Worm (Caenorhabditis elegans) whole organism, early embryonic: Measurements from ENCODE around the gene metl-2.

Experiments
- B0310.2 ChIP-seq: sonication (generic microtip); optimal IDR thresholded peaks from 2 replicates; lab custom pipeline; 2016; ENCODE audit warnings: mild to moderate bottlenecking, missing genetic modification characterization, missing compliant biosample characterization
- F13C5.2 ChIP-seq: sonication (generic microtip); optimal IDR thresholded peaks from 2 replicates; lab custom pipeline; 2017; ENCODE audit warnings: mild to moderate bottlenecking, missing genetic modification characterization, inconsistent platforms, missing compliant biosample characterization
- ama-1 ChIP-seq: fragments of 150-350 bp; optimal IDR thresholded peaks from 2 replicates; lab custom pipeline; 2014
- ceh-13 ChIP-seq: fragments of 200-800 bp; sonication (Bioruptor generic); optimal IDR thresholded peaks from 2 replicates; lab custom pipeline; 2018; ENCODE audit warnings: mild to moderate bottlenecking, missing genetic modification characterization, missing compliant biosample characterization
- ceh-36 ChIP-seq: sonication (generic microtip); optimal IDR thresholded peaks from 2 replicates; lab custom pipeline; 2016; ENCODE audit warnings: missing genetic modification characterization, inconsistent platforms, missing compliant biosample characterization
- ets-7 ChIP-seq: sonication (generic microtip); optimal IDR thresholded peaks from 2 replicates; lab custom pipeline; 2016; ENCODE audit warnings: missing genotype, missing genetic modification characterization, missing compliant biosample characterization
- flt-1 ChIP-seq: fragments of 200-800 bp; sonication (Bioruptor generic); IDR thresholded peaks from 2 replicates; pipeline ENCODE4 v1.3.6; 2022; ENCODE audit warnings: missing genetic modification characterization, missing compliant biosample characterization
- hmbx-1 ChIP-seq: sonication (generic microtip); optimal IDR thresholded peaks from 2 replicates; lab custom pipeline; 2016; ENCODE audit warnings: mild to moderate bottlenecking, missing genetic modification characterization, missing compliant biosample characterization
- pes-1 ChIP-seq: fragments of 200-800 bp; sonication (Bioruptor generic); IDR thresholded peaks from 2 replicates; pipeline ENCODE4 v1.3.6; 2022; ENCODE audit warnings: missing genetic modification reagents, missing genetic modification characterization, missing compliant biosample characterization
- scrt-1 ChIP-seq: fragments of 200-800 bp; sonication (Bioruptor generic); IDR thresholded peaks from 2 replicates; pipeline ENCODE4 v1.3.6; 2022; ENCODE audit warnings: missing genetic modification characterization, missing compliant biosample characterization
- sea-1 ChIP-seq: fragments of 200-800 bp; sonication (Bioruptor generic); conservative IDR thresholded peaks from 2 replicates; pipeline ENCODE4 v1.3.6; 2022; ENCODE audit warnings: missing genetic modification characterization, missing compliant biosample characterization
- tbx-11 ChIP-seq: fragments of 200-800 bp; sonication (Bioruptor generic); IDR thresholded peaks from 2 replicates; pipeline ENCODE4 v1.3.6; 2022; ENCODE audit warnings: missing genetic modification characterization, missing compliant biosample characterization

ce11 chrII:15004538-15004937 lies 34.8 kb downstream of the metl-2 start:
- TF ChIP-seq ama-1 (lab: Kevin White, UChicago) (no peak), F13C5.2 (no peak), ets-7 (no peak), pes-1 (GFP tag; lab: Robert Waterston, UW) (no peak), sea-1 (GFP tag; lab: Robert Waterston, UW) (no peak), B0310.2 (tag; lab: Kevin White, UChicago) (no peak), hmbx-1 (tag; lab: Kevin White, UChicago) (no peak), scrt-1 (no peak), ceh-13 (GFP tag; lab: Kevin White, UChicago) (no peak), tbx-11 (GFP tag; lab: Robert Waterston, UW) (no peak), flt-1 (GFP tag; lab: Robert Waterston, UW) (no peak), ceh-36 (tag; lab: Kevin White, UChicago) (no peak)
